Fruit fly (Drosophila melanogaster) whole organism, wandering third instar larva: ENCODE data around the gene CG31463.

Experiments
- Abd-B ChIP-seq: fragments of >200 bp; optimal IDR thresholded peaks from 2 replicates; lab custom pipeline; 2017; ENCODE audit warnings: missing biosample characterization, missing genetic modification characterization
- CG32264 ChIP-seq: fragments of 200-800 bp; sonication (Bioruptor generic); optimal IDR thresholded peaks from 2 replicates; lab custom pipeline; 2016; ENCODE audit warnings: missing biosample characterization, missing genetic modification characterization
- CG9705 ChIP-seq: fragments of 200-800 bp; sonication (Bioruptor generic); optimal IDR thresholded peaks from 2 replicates; lab custom pipeline; 2018; ENCODE audit warnings: missing biosample characterization, mild to moderate bottlenecking, missing genetic modification characterization
- Dfd ChIP-seq: fragments of >200 bp; optimal IDR thresholded peaks from 2 replicates; lab custom pipeline; 2017; ENCODE audit warnings: missing biosample characterization, missing genetic modification characterization
- Dif ChIP-seq: fragments of 200-275, 200-300 bp; sonication (Bioruptor generic); optimal IDR thresholded peaks from 2 replicates; lab custom pipeline; 2018; ENCODE audit warnings: missing biosample characterization, missing genetic modification characterization; ENCODE audit not compliant: partially characterized antibody
- HLH106 ChIP-seq: fragments of 200-800 bp; optimal IDR thresholded peaks from 3 replicates; lab custom pipeline; 2019; ENCODE audit warnings: missing biosample characterization, mild to moderate bottlenecking, missing genetic modification characterization, moderate library complexity
- Hr83 ChIP-seq: fragments of 200-300 bp; sonication (Bioruptor generic); optimal IDR thresholded peaks from 2 replicates; lab custom pipeline; 2016; ENCODE audit warnings: missing biosample characterization, mild to moderate bottlenecking, missing genetic modification characterization, moderate library complexity; ENCODE audit not compliant: poor library complexity, severe bottlenecking
- Jra ChIP-seq: sonication (Bioruptor generic); optimal IDR thresholded peaks from 2 replicates; lab custom pipeline; 2016; ENCODE audit warnings: missing biosample characterization, missing genetic modification characterization
- Myc ChIP-seq: fragments of >200 bp; optimal IDR thresholded peaks from 2 replicates; lab custom pipeline; 2017
- N ChIP-seq: fragments of >200 bp; optimal IDR thresholded peaks from 2 replicates; lab custom pipeline; 2018; ENCODE audit warnings: missing biosample characterization, missing external identifiers, missing genetic modification characterization
- OdsH ChIP-seq: fragments of 200-800 bp; sonication (Bioruptor generic); optimal IDR thresholded peaks from 2 replicates; lab custom pipeline; 2016; ENCODE audit warnings: missing biosample characterization, mild to moderate bottlenecking, missing genetic modification characterization
- Rel ChIP-seq, 2 experiments: fragments of 200-800 bp; sonication (Bioruptor generic) in 1 of 2; optimal IDR thresholded peaks; 2 replicates in 1 of 2; 3 replicates in 1 of 2; lab custom pipeline; 2016 to 2019; ENCODE audit warnings: mild to moderate bottlenecking in 2 of 2, missing biosample characterization in 2 of 2, missing genetic modification characterization in 2 of 2, moderate library complexity in 1 of 2
- br ChIP-seq: fragments of 200-800 bp; sonication (Bioruptor generic); optimal IDR thresholded peaks from 2 replicates; lab custom pipeline; 2016; ENCODE audit warnings: missing biosample characterization, missing genetic modification characterization
- dl ChIP-seq, 2 experiments: fragments of 175-275, 200-275 bp in 1 of 2; fragments of 200-275 bp in 1 of 2; sonication (Bioruptor generic); optimal IDR thresholded peaks; lab custom pipeline; 2018; ENCODE audit warnings: mild to moderate bottlenecking in 2 of 2, missing biosample characterization in 2 of 2, missing genetic modification characterization in 2 of 2, moderate library complexity in 2 of 2; ENCODE audit not compliant: partially characterized antibody in 2 of 2, insufficient read depth in 1 of 2
- dmrt93B ChIP-seq: fragments of 200-800 bp; sonication (Bioruptor generic); optimal IDR thresholded peaks from 2 replicates; lab custom pipeline; 2018; ENCODE audit warnings: missing biosample characterization, mild to moderate bottlenecking, missing genetic modification characterization
- ey ChIP-seq: fragments of 200-800 bp; sonication (Bioruptor generic); optimal IDR thresholded peaks from 2 replicates; lab custom pipeline; 2016; ENCODE audit warnings: missing biosample characterization, missing genetic modification characterization
- foxo ChIP-seq, 2 experiments: fragments of 200-800 bp; sonication (Bioruptor generic); optimal IDR thresholded peaks; 2 replicates in 1 of 2; 3 replicates in 1 of 2; lab custom pipeline; 2016 to 2017; ENCODE audit warnings: missing biosample characterization in 2 of 2, missing genetic modification characterization in 2 of 2
- fru ChIP-seq: fragments of 200-800 bp; sonication (Bioruptor generic); optimal IDR thresholded peaks from 3 replicates; lab custom pipeline; 2016; ENCODE audit warnings: missing biosample characterization, mild to moderate bottlenecking, missing genetic modification characterization
- lola ChIP-seq: fragments of >200 bp; optimal IDR thresholded peaks from 2 replicates; lab custom pipeline; 2017; ENCODE audit warnings: missing biosample characterization, missing genetic modification characterization
- pan ChIP-seq: fragments of >200 bp; optimal IDR thresholded peaks from 2 replicates; lab custom pipeline; 2017
- psq ChIP-seq: fragments of 200-800 bp; sonication (Bioruptor generic); optimal IDR thresholded peaks from 3 replicates; lab custom pipeline; 2017; ENCODE audit warnings: missing biosample characterization, mild to moderate bottlenecking, missing genetic modification characterization, moderate library complexity
- rgr ChIP-seq: fragments of 200-800 bp; sonication (Bioruptor generic); optimal IDR thresholded peaks from 3 replicates; lab custom pipeline; 2016; ENCODE audit warnings: missing biosample characterization, mild to moderate bottlenecking, missing genetic modification characterization
- sage ChIP-seq: fragments of 200-800 bp; sonication (Bioruptor generic); optimal IDR thresholded peaks from 2 replicates; lab custom pipeline; 2016; ENCODE audit warnings: missing biosample characterization, mild to moderate bottlenecking, missing genetic modification characterization
- sv ChIP-seq: fragments of 200-800 bp; sonication (Bioruptor generic); optimal IDR thresholded peaks from 3 replicates; lab custom pipeline; 2016; ENCODE audit warnings: missing biosample characterization, missing genetic modification characterization
- tai ChIP-seq: sonication (Bioruptor generic); optimal IDR thresholded peaks from 2 replicates; lab custom pipeline; 2016; ENCODE audit warnings: missing biosample characterization, missing genetic modification characterization
- usp ChIP-seq: fragments of >200 bp; optimal IDR thresholded peaks from 2 replicates; lab custom pipeline; 2017; ENCODE audit warnings: missing biosample characterization, missing genetic modification characterization
- woc ChIP-seq: sonication (Bioruptor generic); optimal IDR thresholded peaks from 2 replicates; lab custom pipeline; 2016; ENCODE audit warnings: missing biosample characterization, mild to moderate bottlenecking, missing genetic modification characterization

The CG31463 gene

dm6 chr3R:8303848-8304247 lies 11.7 kb downstream of the CG31463 start, which contains the start of gene nac:
nac (minus strand) TSS chr3R:8304023.
- TF ChIP-seq CG9705 (GFP tag; lab: Kevin White, UChicago) (peak; percentile 20), OdsH (GFP tag; lab: Kevin White, UChicago) (no peak), HLH106 (tag; lab: Kevin White, UChicago) (peak; percentile 21), pan (lab: Kevin White, UChicago) (no peak), Dif (GFP tag; lab: Kevin White, UChicago) (peak; percentile 44), dl (GFP tag; optimal IDR thresholded peaks at IDR 0.05; lab: Kevin White, UChicago; ENCODE audit: insufficient read depth in 1 of 2, partially characterized antibody in 2 of 2) (no peak), sage (no peak), woc (GFP tag; lab: Kevin White, UChicago) (no peak)

dm6 chr3R:8305110-8305509 lies 13.0 kb downstream of the CG31463 start, which contains the start of gene Sgt1:
Sgt1 (minus strand) TSS chr3R:8305274.
- peak; percentile 39 for TF ChIP-seq ey (GFP tag; lab: Kevin White, UChicago)
- TF ChIP-seq fru, result no peak
- TF ChIP-seq Rel (GFP tag; optimal IDR thresholded peaks at IDR 0.05; lab: Kevin White, UChicago), result no peak
- TF ChIP-seq Rel (tag; optimal IDR thresholded peaks at IDR 0.05; lab: Kevin White, UChicago), result peak; percentile 91
- TF ChIP-seq OdsH (GFP tag; lab: Kevin White, UChicago), result peak; percentile 36
- no peak for TF ChIP-seq woc (GFP tag; lab: Kevin White, UChicago)
- peak; percentile 33 for TF ChIP-seq HLH106 (tag; lab: Kevin White, UChicago)
- peak in 1 of 2 experiments; percentile 45 for TF ChIP-seq foxo (GFP tag; optimal IDR thresholded peaks at IDR 0.05; lab: Kevin White, UChicago)

dm6 chr3R:8306188-8306926 lies 14.2 kb downstream of the CG31463 start:
- no peak for TF ChIP-seq Rel (GFP tag; optimal IDR thresholded peaks at IDR 0.05; lab: Kevin White, UChicago)
- no peak for TF ChIP-seq Rel (tag; optimal IDR thresholded peaks at IDR 0.05; lab: Kevin White, UChicago)
- TF ChIP-seq foxo (GFP tag; optimal IDR thresholded peaks at IDR 0.05; lab: Kevin White, UChicago), result peak in 1 of 2 experiments; percentile 20
- peak; percentile 82 for TF ChIP-seq sage

- TF ChIP-seq Hr83 (GFP tag; lab: Kevin White, UChicago), result no peak
- no peak for TF ChIP-seq usp (GFP tag; lab: Kevin White, UChicago)
- TF ChIP-seq dmrt93B (GFP tag; lab: Kevin White, UChicago), result no peak
- no peak for TF ChIP-seq br (GFP tag; lab: Kevin White, UChicago)
- no peak for TF ChIP-seq sage
- no peak for TF ChIP-seq lola (GFP tag; lab: Kevin White, UChicago)
- no peak for TF ChIP-seq N (GFP tag; lab: Kevin White, UChicago)
These were observed 14.8 kb downstream of the CG31463 start for dm6 chr3R:8306927-8307261.

- TF ChIP-seq sv (GFP tag; lab: Kevin White, UChicago) (no peak), Jra (no peak)
These were observed 15.1 kb downstream of the CG31463 start for dm6 chr3R:8307283-8307682.

dm6 chr3R:8308515-8308959 lies 16.4 kb downstream of the CG31463 start, which contains the start of gene tex:
tex (minus strand) TSS chr3R:8308645.
- TF ChIP-seq CG32264 (GFP tag; lab: Kevin White, UChicago) (no peak), psq (GFP tag; lab: Kevin White, UChicago) (no peak), tai (GFP tag; lab: Kevin White, UChicago) (no peak), Hr83 (GFP tag; lab: Kevin White, UChicago) (no peak), Dfd (GFP tag; lab: Kevin White, UChicago) (no peak), Myc (lab: Kevin White, UChicago) (no peak), br (GFP tag; lab: Kevin White, UChicago) (no peak), dmrt93B (GFP tag; lab: Kevin White, UChicago) (no peak), sv (GFP tag; lab: Kevin White, UChicago) (no peak), Abd-B (GFP tag; lab: Kevin White, UChicago) (no peak), rgr (no peak), foxo (GFP tag; optimal IDR thresholded peaks at IDR 0.05; lab: Kevin White, UChicago) (no peak), HLH106 (tag; lab: Kevin White, UChicago) (no peak), Jra (no peak)
- TF ChIP-seq, all 38 proteins: peak for 0
